Fruit fly (Drosophila melanogaster) whole organism, embryonic: ENCODE results near the gene Dic1.

Source experiments
- Abd-B ChIP-seq: fragments of 200-800 bp; sonication (Bioruptor generic); optimal IDR thresholded peaks from 2 replicates; lab custom pipeline; 2018; ENCODE audit warnings: missing biosample characterization, mild to moderate bottlenecking, missing genetic modification characterization, moderate library complexity
- Atf3 ChIP-seq: fragments of 200-800 bp; sonication (Bioruptor generic); optimal IDR thresholded peaks from 3 replicates; lab custom pipeline; 2016; ENCODE audit warnings: missing biosample characterization, missing genetic modification characterization
- BtbVII ChIP-seq: fragments of 200-800 bp; sonication (Bioruptor generic); optimal IDR thresholded peaks from 3 replicates; lab custom pipeline; 2017; ENCODE audit warnings: missing biosample characterization, mild to moderate bottlenecking, missing genetic modification characterization
- C15 ChIP-seq: fragments of 200-800 bp; sonication (Bioruptor generic); IDR thresholded peaks from 3 replicates; pipeline ENCODE4 v1.3.6; 2022; ENCODE audit warnings: missing biosample characterization, missing genetic modification characterization
- CG10321 ChIP-seq: fragments of 200-800 bp; sonication (Bioruptor generic); IDR thresholded peaks from 2 replicates; pipeline ENCODE4 v1.3.6; 2022; ENCODE audit warnings: missing biosample characterization, missing genetic modification characterization
- CG11696 ChIP-seq: fragments of 200-800 bp; sonication (Bioruptor generic); IDR thresholded peaks from 2 replicates; pipeline ENCODE4 v1.3.6; 2022; ENCODE audit warnings: missing biosample characterization, missing genetic modification characterization
- CG12219 ChIP-seq: fragments of 200-800 bp; sonication (Bioruptor generic); optimal IDR thresholded peaks from 3 replicates; lab custom pipeline; 2018; ENCODE audit warnings: missing biosample characterization, mild to moderate bottlenecking, missing genetic modification characterization
- CG12659 ChIP-seq: fragments of 200-800 bp; sonication (Bioruptor generic); optimal IDR thresholded peaks from 3 replicates; lab custom pipeline; 2017; ENCODE audit warnings: mild to moderate bottlenecking, missing biosample characterization, missing genetic modification reagents, missing genetic modification characterization
- CG12769 ChIP-seq: fragments of 200-800 bp; sonication (Bioruptor generic); optimal IDR thresholded peaks from 2 replicates; lab custom pipeline; 2019; ENCODE audit warnings: missing biosample characterization, mild to moderate bottlenecking, missing genetic modification characterization, moderate library complexity
- CG17802 ChIP-seq: fragments of 200-800 bp; sonication (Bioruptor generic); optimal IDR thresholded peaks from 2 replicates; lab custom pipeline; 2018; ENCODE audit warnings: missing biosample characterization, mild to moderate bottlenecking, missing genetic modification characterization, moderate library complexity
- CG18619 ChIP-seq: fragments of 200-800 bp; sonication (Bioruptor generic); optimal IDR thresholded peaks from 3 replicates; lab custom pipeline; 2017; ENCODE audit warnings: missing biosample characterization, mild to moderate bottlenecking, missing genetic modification characterization
- CG4707 ChIP-seq: fragments of 200-800 bp; sonication (Bioruptor generic); optimal IDR thresholded peaks from 2 replicates; lab custom pipeline; 2018; ENCODE audit warnings: missing biosample characterization, mild to moderate bottlenecking, missing genetic modification characterization, moderate library complexity
- CG6813 ChIP-seq: fragments of 200-800 bp; sonication (Bioruptor generic); optimal IDR thresholded peaks from 2 replicates; lab custom pipeline; 2017; ENCODE audit warnings: missing biosample characterization, missing genetic modification characterization, mild to moderate bottlenecking, moderate library complexity, missing genetic modification reagents
- CG8290 ChIP-seq, 3 experiments: fragments of 200-800 bp; sonication (Bioruptor generic); optimal IDR thresholded peaks; 2 replicates each; lab custom pipeline; 2016 to 2019; ENCODE audit warnings: missing biosample characterization in 3 of 3, missing genetic modification characterization in 3 of 3, mild to moderate bottlenecking in 2 of 3, moderate library complexity in 1 of 3
- Dref ChIP-seq: fragments of 200-800 bp; sonication (Bioruptor generic); IDR thresholded peaks from 2 replicates; pipeline ENCODE4 v1.3.6; 2022; ENCODE audit warnings: missing biosample characterization, missing genetic modification characterization
- Ets97D ChIP-seq: fragments of 200-800 bp; sonication (Bioruptor generic); optimal IDR thresholded peaks from 3 replicates; lab custom pipeline; 2016; ENCODE audit warnings: missing biosample characterization, missing genetic modification characterization
- Fer3 ChIP-seq: fragments of 200-800 bp; sonication (Bioruptor generic); optimal IDR thresholded peaks from 2 replicates; lab custom pipeline; 2018; ENCODE audit warnings: missing biosample characterization, mild to moderate bottlenecking, missing genetic modification characterization, moderate library complexity
- Gsc ChIP-seq: fragments of 200-800 bp; sonication (Bioruptor generic); IDR thresholded peaks from 2 replicates; pipeline ENCODE4 v1.3.6; 2022; ENCODE audit warnings: missing biosample characterization, missing genetic modification characterization
- H15 ChIP-seq: fragments of 200-800 bp; sonication (Bioruptor generic); IDR thresholded peaks from 3 replicates; pipeline ENCODE4 v1.3.6; 2022; ENCODE audit warnings: missing biosample characterization, missing genetic modification characterization
- Hr78 ChIP-seq, 2 experiments: fragments of 200-800 bp in 1 of 2; fragments of >200 bp in 1 of 2; sonication (Bioruptor generic) in 1 of 2; optimal IDR thresholded peaks; 2 replicates each; lab custom pipeline; 2017 to 2019; ENCODE audit warnings: missing biosample characterization in 2 of 2, missing genetic modification characterization in 2 of 2, mild to moderate bottlenecking in 1 of 2, moderate library complexity in 1 of 2
- Lhr ChIP-seq: fragments of 200-800 bp; sonication (Bioruptor generic); optimal IDR thresholded peaks from 3 replicates; lab custom pipeline; 2017; ENCODE audit warnings: mild to moderate bottlenecking, missing biosample characterization, missing genetic modification reagents, missing genetic modification characterization
- Med ChIP-seq: fragments of 200-800 bp; sonication (Bioruptor generic); peaks from one replicate; lab custom pipeline; 2016; ENCODE audit warnings: missing biosample characterization, missing genetic modification characterization, mild to moderate bottlenecking, inconsistent platforms, moderate library complexity
- Meics ChIP-seq: fragments of 200-800 bp; sonication (Bioruptor generic); optimal IDR thresholded peaks from 2 replicates; lab custom pipeline; 2017; ENCODE audit warnings: missing biosample characterization, mild to moderate bottlenecking, missing genetic modification characterization
- NfI ChIP-seq: fragments of 200-800 bp; sonication (Bioruptor generic); optimal IDR thresholded peaks from 3 replicates; lab custom pipeline; 2018; ENCODE audit warnings: missing biosample characterization, mild to moderate bottlenecking, missing genetic modification characterization, moderate library complexity
- Oaz ChIP-seq: fragments of 200-800 bp; sonication (Bioruptor generic); IDR thresholded peaks from 2 replicates; pipeline ENCODE4 v1.3.6; 2022; ENCODE audit warnings: missing biosample characterization, missing genetic modification characterization
- Ravus ChIP-seq: fragments of 200-800 bp; sonication (Bioruptor generic); IDR thresholded peaks from 2 replicates; pipeline ENCODE4 v1.3.6; 2022; ENCODE audit warnings: missing biosample characterization, missing genetic modification characterization
- Rx ChIP-seq: fragments of 200-800 bp; sonication (Bioruptor generic); IDR thresholded peaks from 2 replicates; pipeline ENCODE4 v1.3.6; 2022; ENCODE audit warnings: missing biosample characterization, missing genetic modification characterization
- Tbp ChIP-seq: fragments of >200 bp; optimal IDR thresholded peaks from 2 replicates; lab custom pipeline; 2018; ENCODE audit warnings: missing biosample characterization, missing genetic modification characterization
- amos ChIP-seq: fragments of 200-800 bp; sonication (Bioruptor generic); IDR thresholded peaks from 2 replicates; pipeline ENCODE4 v1.3.6; 2022; ENCODE audit warnings: missing biosample characterization, missing genetic modification characterization; ENCODE audit not compliant: partially characterized antibody
- ash1 ChIP-seq: fragments of 200-800 bp; sonication (Bioruptor generic); optimal IDR thresholded peaks from 2 replicates; lab custom pipeline; 2018; ENCODE audit warnings: missing biosample characterization, mild to moderate bottlenecking, missing genetic modification characterization
- bowl ChIP-seq: fragments of 200-800 bp; sonication (Bioruptor generic); IDR thresholded peaks from 2 replicates; pipeline ENCODE4 v1.3.6; 2022; ENCODE audit warnings: missing biosample characterization, missing genetic modification characterization
- cato ChIP-seq: fragments of 200-800 bp; sonication (Bioruptor generic); optimal IDR thresholded peaks from 2 replicates; lab custom pipeline; 2016; ENCODE audit warnings: missing biosample characterization, missing genetic modification characterization, borderline replicate concordance
- corto ChIP-seq: fragments of 200-800 bp; sonication (Bioruptor generic); optimal IDR thresholded peaks from 2 replicates; lab custom pipeline; 2016; ENCODE audit warnings: missing biosample characterization, mild to moderate bottlenecking, missing genetic modification characterization, moderate library complexity
- da ChIP-seq: fragments of 200-800 bp; sonication (Bioruptor generic); optimal IDR thresholded peaks from 2 replicates; lab custom pipeline; 2016; ENCODE audit warnings: missing biosample characterization, missing genetic modification characterization
- dysf ChIP-seq: fragments of 200-800 bp; sonication (Bioruptor generic); IDR thresholded peaks from 3 replicates; pipeline ENCODE4 v1.3.6; 2022; ENCODE audit warnings: missing biosample characterization, missing genetic modification characterization
- emc ChIP-seq: fragments of 200-800 bp; sonication (Bioruptor generic); optimal IDR thresholded peaks from 2 replicates; lab custom pipeline; 2016; ENCODE audit warnings: missing biosample characterization, missing genetic modification characterization
- gem ChIP-seq: fragments of 200-800 bp; sonication (Bioruptor generic); optimal IDR thresholded peaks from 2 replicates; lab custom pipeline; 2019; ENCODE audit warnings: missing biosample characterization, mild to moderate bottlenecking, missing genetic modification characterization, moderate library complexity
- hkb ChIP-seq, 2 experiments: fragments of 200-800 bp in 1 of 2; fragments of >200 bp in 1 of 2; sonication (Bioruptor generic) in 1 of 2; IDR thresholded peaks in 1 of 2; optimal IDR thresholded peaks in 1 of 2; 2 replicates each; pipeline versions ENCODE4 v1.3.6 to Lab custom; 2017 to 2022; ENCODE audit warnings: missing biosample characterization in 1 of 2, missing genetic modification characterization in 1 of 2
- jumu ChIP-seq: fragments of 200-800 bp; sonication (Bioruptor generic); optimal IDR thresholded peaks from 3 replicates; lab custom pipeline; 2016; ENCODE audit warnings: missing biosample characterization, missing genetic modification characterization
- lbe ChIP-seq: fragments of 200-800 bp; sonication (Bioruptor generic); optimal IDR thresholded peaks from 2 replicates; lab custom pipeline; 2016; ENCODE audit warnings: missing biosample characterization, mild to moderate bottlenecking, missing genetic modification characterization
- odd ChIP-seq: fragments of 200-800 bp; sonication (Bioruptor generic); optimal IDR thresholded peaks from 2 replicates; lab custom pipeline; 2017; ENCODE audit warnings: missing biosample characterization, mild to moderate bottlenecking, missing genetic modification characterization
- pb ChIP-seq: fragments of 200-800 bp; sonication (Bioruptor generic); optimal IDR thresholded peaks from 3 replicates; lab custom pipeline; 2016; ENCODE audit warnings: missing biosample characterization, missing genetic modification characterization
- peb ChIP-seq: fragments of 200-800 bp; sonication (Bioruptor generic); IDR thresholded peaks from 2 replicates; pipeline ENCODE4 v1.3.6; 2022; ENCODE audit warnings: missing biosample characterization, missing genetic modification characterization
- repo ChIP-seq: fragments of 200-800 bp; sonication (Bioruptor generic); optimal IDR thresholded peaks from 2 replicates; lab custom pipeline; 2016; ENCODE audit warnings: missing biosample characterization, missing genetic modification characterization
- sima ChIP-seq: fragments of 200-800 bp; sonication (Bioruptor generic); optimal IDR thresholded peaks from 2 replicates; lab custom pipeline; 2016; ENCODE audit warnings: missing biosample characterization, missing genetic modification characterization
- ssp ChIP-seq: fragments of 200-800 bp; sonication (Bioruptor generic); IDR thresholded peaks from 2 replicates; pipeline ENCODE4 v1.3.6; 2022; ENCODE audit warnings: missing biosample characterization, missing genetic modification characterization
- stc ChIP-seq: fragments of 200-800 bp; sonication (Bioruptor generic); IDR thresholded peaks from 2 replicates; pipeline ENCODE4 v1.3.6; 2022; ENCODE audit warnings: missing biosample characterization, missing genetic modification characterization
- trh ChIP-seq: fragments of 200-800 bp; sonication (Bioruptor generic); optimal IDR thresholded peaks from 2 replicates; lab custom pipeline; 2016; ENCODE audit warnings: missing biosample characterization, missing genetic modification characterization
- tx ChIP-seq: fragments of 200-800 bp; sonication (Bioruptor generic); optimal IDR thresholded peaks from 2 replicates; lab custom pipeline; 2016; ENCODE audit warnings: missing biosample characterization, missing genetic modification characterization
- zen2 ChIP-seq: fragments of 200-800 bp; sonication (Bioruptor generic); IDR thresholded peaks from 3 replicates; pipeline ENCODE4 v1.3.6; 2022; ENCODE audit warnings: missing biosample characterization, missing genetic modification characterization; ENCODE audit not compliant: partially characterized antibody

Dic1 gene

DNA sequence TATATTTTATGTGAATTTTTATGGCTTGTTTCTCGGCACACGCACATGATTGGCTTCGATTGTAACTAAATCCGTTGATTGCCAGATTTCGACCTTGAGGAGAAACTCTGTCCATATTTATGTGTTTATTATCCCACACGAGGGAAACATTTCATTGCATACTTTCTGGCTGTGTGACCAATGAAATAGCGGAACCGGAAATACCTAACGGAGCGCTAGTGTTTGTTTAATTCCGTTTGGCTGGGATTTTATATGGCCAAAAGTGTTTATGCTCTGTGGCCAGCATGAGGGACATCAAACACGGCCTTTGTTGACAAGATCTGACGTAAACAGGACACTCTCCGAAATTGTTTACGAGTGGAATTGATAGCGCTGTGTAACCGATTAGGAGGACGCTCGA, 44.9 kb upstream of the Dic1 start (continued):
- TF ChIP-seq gem (no peak), CG10321 (GFP tag; lab: Robert Waterston, UW) (no peak), Rx (GFP tag; lab: Robert Waterston, UW) (0 out of 2 replicates have a peak, but pooled peaks have one; percentile 5), Lhr (GFP tag; lab: Kevin White, UChicago) (peak; percentile 4), H15 (GFP tag; lab: Robert Waterston, UW) (no peak), Tbp (GFP tag; lab: Kevin White, UChicago) (no peak), NfI (GFP tag; lab: Kevin White, UChicago) (peak; percentile 66), CG17802 (no peak), da (no peak), CG4707 (GFP tag; lab: Kevin White, UChicago) (peak; percentile 51), repo (GFP tag; lab: Kevin White, UChicago) (no peak), CG18619 (GFP tag; lab: Kevin White, UChicago) (peak; percentile 21), sima (GFP tag; lab: Kevin White, UChicago) (no peak), CG8290 (GFP tag; optimal IDR thresholded peaks at IDR 0.05; lab: Kevin White, UChicago) (no peak), CG8290 (tag; optimal IDR thresholded peaks at IDR 0.05; lab: Kevin White, UChicago) (no peak), Ets97D (GFP tag; lab: Kevin White, UChicago) (peak; percentile 96), corto (GFP tag; lab: Kevin White, UChicago) (no peak), Abd-B (no peak), tx (GFP tag; lab: Kevin White, UChicago) (no peak), dysf (GFP tag; lab: Robert Waterston, UW) (peak; percentile 16; the same call in 1 of the 3 replicates), peb (GFP tag; lab: Robert Waterston, UW) (0 out of 2 replicates have a peak, but pooled peaks have one; percentile 11), Hr78 (GFP tag; optimal IDR thresholded peaks at IDR 0.05; lab: Kevin White, UChicago) (no peak), bowl (GFP tag; lab: Robert Waterston, UW) (no peak), stc (GFP tag; lab: Robert Waterston, UW) (peak; percentile 57; the same call in 1 of the 2 replicates), CG12769 (no peak), zen2 (no peak), pb (GFP tag; lab: Kevin White, UChicago) (no peak), Meics (GFP tag; lab: Kevin White, UChicago) (peak; percentile 31), Oaz (GFP tag; lab: Robert Waterston, UW) (0 out of 2 replicates have a peak, but pooled peaks have one; percentile 20), lbe (GFP tag; lab: Kevin White, UChicago) (no peak), ash1 (no peak), cato (GFP tag; lab: Kevin White, UChicago) (no peak), CG12659 (peak; percentile 8), odd (GFP tag; lab: Kevin White, UChicago) (peak; percentile 29), C15 (no peak), Atf3 (no peak), Ravus (no peak), ssp (GFP tag; lab: Robert Waterston, UW) (no peak), Med (GFP tag; lab: Kevin White, UChicago) (peak; percentile 92), CG12219 (GFP tag; lab: Kevin White, UChicago) (peak; percentile 54), trh (GFP tag; lab: Kevin White, UChicago) (no peak), jumu (GFP tag; lab: Kevin White, UChicago) (no peak), hkb (optimal IDR thresholded peaks at IDR 0.05; lab: Kevin White, UChicago) (no peak), hkb (GFP tag; IDR thresholded peaks at IDR 0.05; lab: Robert Waterston, UW) (no peak), CG11696 (GFP tag; lab: Robert Waterston, UW) (peak; percentile 67), CG6813 (GFP tag; lab: Kevin White, UChicago) (peak; percentile 20), amos (GFP tag; lab: Robert Waterston, UW) (no peak), BtbVII (GFP tag; lab: Kevin White, UChicago) (no peak), Dref (GFP tag; lab: Robert Waterston, UW) (no peak), Gsc (no peak), emc (GFP tag; lab: Kevin White, UChicago) (no peak), Fer3 (tag; lab: Kevin White, UChicago) (peak; percentile 19)
